Fruit fly (Drosophila melanogaster): ENCODE data around the gene DIP-theta.

The DIP-theta gene

dm6 chr2L:5658415-5658814 is at the start of gene DIP-theta:
TSS of gene DIP-theta (minus strand) at chr2L:5658560.
- TF ChIP-seq fd102C (GFP tag; optimal IDR thresholded peaks at IDR 0.05) (peak; percentile 10), Meics (GFP tag; optimal IDR thresholded peaks at IDR 0.05) (peak; percentile 7), vnd (GFP tag; IDR thresholded peaks at IDR 0.05; ENCODE audit: partially characterized antibody) (no peak), abd-A (tag; optimal IDR thresholded peaks at IDR 0.05) (peak; percentile 84), Dek (tag; optimal IDR thresholded peaks at IDR 0.05) (no peak), CG9437 (GFP tag; optimal IDR thresholded peaks at IDR 0.05) (no peak), lab (GFP tag; optimal IDR thresholded peaks at IDR 0.05) (peak; percentile 9), Deaf1 (tag; optimal IDR thresholded peaks at IDR 0.05) (peak; percentile 99), CG6689 (GFP tag; IDR thresholded peaks at IDR 0.05) (no peak), Sin3A (optimal IDR thresholded peaks at IDR 0.05) (no peak), Trl (optimal IDR thresholded peaks at IDR 0.05) (peak in 1 of 2 experiments; percentile 4), Trl (GFP tag; optimal IDR thresholded peaks at IDR 0.05) (no peak), bcd (GFP tag; optimal IDR thresholded peaks at IDR 0.05) (no peak), CG15479 (GFP tag; optimal IDR thresholded peaks at IDR 0.05) (peak; percentile 16), Jarid2 (GFP tag; optimal IDR thresholded peaks at IDR 0.05) (peak; percentile 57), sens (GFP tag) (peak; percentile 18), sisA (GFP tag; IDR thresholded peaks at IDR 0.05) (no peak), CG11085 (GFP tag; IDR thresholded peaks at IDR 0.05) (no peak), CG32532 (GFP tag; IDR thresholded peaks at IDR 0.05) (0 out of 2 replicates have a peak, but pooled peaks have one; percentile 26), CG14441 (GFP tag; IDR thresholded peaks at IDR 0.05) (no peak), CG14014 (GFP tag; IDR thresholded peaks at IDR 0.05) (0 out of 2 replicates have a peak, but pooled peaks have one; percentile 9), sim (GFP tag; IDR thresholded peaks at IDR 0.05) (no peak), jing (GFP tag; optimal IDR thresholded peaks at IDR 0.05) (peak; percentile 47), mirr (GFP tag; optimal IDR thresholded peaks at IDR 0.05) (peak; percentile 28), CG7987 (GFP tag; optimal IDR thresholded peaks at IDR 0.05) (no peak), GATAe (GFP tag; conservative IDR thresholded peaks at IDR 0.05) (no peak), CG13287 (GFP tag; IDR thresholded peaks at IDR 0.05; ENCODE audit: partially characterized antibody) (peak; percentile 19; the same call in 1 of the 2 replicates), cas (GFP tag; IDR thresholded peaks at IDR 0.05) (peak; percentile 34; the same call in 1 of the 2 replicates), zfh1 (GFP tag; IDR thresholded peaks at IDR 0.05) (no peak), NFAT (GFP tag; IDR thresholded peaks at IDR 0.05) (no peak)

- TF ChIP-seq gce (GFP tag; IDR thresholded peaks at IDR 0.05) (0 out of 3 replicates have a peak, but pooled peaks have one; percentile 30), gcm (GFP tag; optimal IDR thresholded peaks at IDR 0.05) (no peak)
These were observed 47.7 kb upstream of the DIP-theta start, which contains the start of gene CG7236 for dm6 chr2L:5706074-5706473. TSS of gene CG7236 (plus strand) at chr2L:5706374.

- no peak for TF ChIP-seq dysf (GFP tag; IDR thresholded peaks at IDR 0.05)
- no peak for TF ChIP-seq CG30403 (GFP tag; optimal IDR thresholded peaks at IDR 0.05)
- no peak for TF ChIP-seq Oli (tag; optimal IDR thresholded peaks at IDR 0.05)
- TF ChIP-seq dan (GFP tag; IDR thresholded peaks at IDR 0.05), result no peak
- TF ChIP-seq Drgx (GFP tag; IDR thresholded peaks at IDR 0.05), result no peak
- TF ChIP-seq CG17186 (GFP tag; optimal IDR thresholded peaks at IDR 0.05), result no peak
- no peak for TF ChIP-seq BEAF-32 (GFP tag; optimal IDR thresholded peaks at IDR 0.05)
- no peak for TF ChIP-seq H15 (GFP tag; IDR thresholded peaks at IDR 0.05)
- TF ChIP-seq Mad (GFP tag; optimal IDR thresholded peaks at IDR 0.05), result no peak
- no peak for TF ChIP-seq CG34224 (GFP tag; IDR thresholded peaks at IDR 0.05; ENCODE audit: partially characterized antibody)
- TF ChIP-seq CG4820 (GFP tag; optimal IDR thresholded peaks at IDR 0.05), result no peak
- no peak for TF ChIP-seq fd3F (GFP tag; optimal IDR thresholded peaks at IDR 0.05)
- TF ChIP-seq sug (tag; optimal IDR thresholded peaks at IDR 0.05), result no peak
- TF ChIP-seq CG2678 (tag; optimal IDR thresholded peaks at IDR 0.05), result no peak
These were observed 19.9 kb upstream of the DIP-theta start, which contains the start of gene CG12511 for dm6 chr2L:5678282-5678681. TSS of gene CG12511 (plus strand) at chr2L:5678582.

Data from whole organism, embryonic.